Worm (Caenorhabditis elegans): Measurements from ENCODE around the gene srg-26.
A peak's percentile ranks its signal among the peaks of the same experiment; 100 is the strongest.

srg-26 gene

DNA sequence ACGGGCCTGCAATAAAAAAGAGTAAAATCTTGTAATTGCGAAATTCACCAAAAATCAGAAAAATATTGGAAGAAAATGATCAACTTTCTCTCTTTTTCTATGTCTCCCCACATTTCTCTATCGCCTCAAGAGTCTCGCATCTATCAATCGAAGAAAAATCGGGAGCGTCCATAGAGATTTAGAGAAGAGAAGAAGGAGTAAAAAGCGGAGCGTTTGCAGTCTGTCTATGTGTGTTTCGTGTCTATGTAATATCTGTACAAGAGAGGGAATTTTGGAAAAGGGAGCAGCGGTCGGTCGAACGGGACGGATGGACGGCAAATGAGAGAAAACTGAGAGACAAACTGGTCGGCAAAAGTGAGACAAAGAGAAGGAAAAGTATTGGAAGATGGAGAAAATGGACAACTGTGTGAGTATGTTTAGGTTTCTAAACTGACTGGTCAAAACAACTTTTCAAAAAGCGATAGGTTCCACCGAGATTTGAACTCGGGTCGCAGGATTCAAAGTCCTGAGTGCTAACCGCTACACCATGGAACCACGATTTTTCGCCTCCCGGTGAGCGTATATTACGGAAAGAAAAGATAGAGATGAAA is 1.3 kb upstream of the srg-26 start (continued):
- peak; percentile 23 for TF ChIP-seq lin-15B (tag; optimal IDR thresholded peaks at IDR 0.05)

ce11 chrV:5334588-5334987 is 3.5 kb downstream of the srg-26 start, which contains the start of gene srg-28:
TSS of gene srg-28 (plus strand) at chrV:5334888.
- TF ChIP-seq sea-2 (GFP tag; optimal IDR thresholded peaks at IDR 0.05) (no peak), nhr-43 (tag; optimal IDR thresholded peaks at IDR 0.05; ENCODE audit: poor library complexity, severe bottlenecking) (no peak), ceh-82 (tag; optimal IDR thresholded peaks at IDR 0.05) (no peak), elt-3 (tag; optimal IDR thresholded peaks at IDR 0.05) (no peak), egl-27 (tag; optimal IDR thresholded peaks at IDR 0.05) (no peak), hmg-11 (tag; optimal IDR thresholded peaks at IDR 0.05) (no peak), nhr-11 (tag; optimal IDR thresholded peaks at IDR 0.05) (no peak), ZK546.5 (tag; optimal IDR thresholded peaks at IDR 0.05) (no peak), nhr-12 (tag; optimal IDR thresholded peaks at IDR 0.05) (no peak), unc-39 (tag; optimal IDR thresholded peaks at IDR 0.05) (no peak), ztf-4 (tag; optimal IDR thresholded peaks at IDR 0.05) (no peak)

- no peak for TF ChIP-seq lin-39 (tag; optimal IDR thresholded peaks at IDR 0.05)
- TF ChIP-seq hmg-11 (tag; optimal IDR thresholded peaks at IDR 0.05): no peak
Observed at ce11 chrV:5336884-5337283, 5.8 kb downstream of the srg-26 start, which contains the start of gene srg-29. TSS of gene srg-29 (plus strand) at chrV:5337184.

- TF ChIP-seq elt-2 (tag; optimal IDR thresholded peaks at IDR 0.05) (no peak), hmg-11 (tag; optimal IDR thresholded peaks at IDR 0.05) (no peak), elt-3 (tag; optimal IDR thresholded peaks at IDR 0.05) (no peak), unc-39 (tag; optimal IDR thresholded peaks at IDR 0.05) (no peak), eor-1 (tag; optimal IDR thresholded peaks at IDR 0.05) (no peak), daf-12 (tag; optimal IDR thresholded peaks at IDR 0.05) (no peak), nhr-237 (tag; optimal IDR thresholded peaks at IDR 0.05) (no peak), ceh-82 (tag; optimal IDR thresholded peaks at IDR 0.05) (no peak), snpc-4 (tag; optimal IDR thresholded peaks at IDR 0.05) (no peak), ztf-4 (tag; optimal IDR thresholded peaks at IDR 0.05) (no peak), pha-4 (tag; optimal IDR thresholded peaks at IDR 0.05) (no peak), nhr-11 (tag; optimal IDR thresholded peaks at IDR 0.05) (no peak)
Observed at ce11 chrV:5339497-5339896, 8.4 kb downstream of the srg-26 start, which contains the start of gene srg-27. TSS of gene srg-27 (plus strand) at chrV:5339797.

- TF ChIP-seq fkh-10 (GFP tag; optimal IDR thresholded peaks at IDR 0.05): no peak
Observed at ce11 chrV:5345419-5345818, 14.4 kb downstream of the srg-26 start, which contains the start of gene srg-25. TSS of gene srg-25 (minus strand) at chrV:5345519.

DNA sequence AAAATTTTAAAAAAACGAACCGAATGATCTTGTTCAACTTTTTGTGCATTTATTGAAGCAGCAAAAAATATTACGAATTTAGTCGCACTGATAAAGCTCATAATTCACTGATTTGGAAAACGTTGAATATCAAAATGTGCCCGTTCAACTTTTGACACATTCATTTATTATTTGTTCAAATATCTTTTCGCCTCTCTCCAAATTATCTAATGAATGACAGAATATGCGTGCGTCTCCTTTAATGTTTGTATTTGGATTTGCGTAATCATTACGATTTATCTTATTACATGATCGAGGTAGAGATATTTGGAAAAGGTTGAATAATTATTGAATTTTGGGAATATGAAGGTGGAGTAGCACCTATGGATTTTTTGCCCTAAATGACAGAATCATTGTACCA is 18.4 kb downstream of the srg-26 start, which contains the start of gene T09D3.3:
Gene T09D3.3, minus strand, starts transcription at position 101 of the 400 bp plus-strand sequence.
- TF ChIP-seq aly-2 (tag; optimal IDR thresholded peaks at IDR 0.05) (no peak), egl-5 (tag; optimal IDR thresholded peaks at IDR 0.05) (no peak), fkh-10 (GFP tag; optimal IDR thresholded peaks at IDR 0.05) (no peak), tbx-2 (tag; optimal IDR thresholded peaks at IDR 0.05) (no peak), nhr-67 (tag; optimal IDR thresholded peaks at IDR 0.05) (no peak), ceh-82 (tag; optimal IDR thresholded peaks at IDR 0.05) (no peak), lin-15B (tag; optimal IDR thresholded peaks at IDR 0.05) (no peak), fos-1 (tag; optimal IDR thresholded peaks at IDR 0.05) (no peak), fkh-2 (tag; optimal IDR thresholded peaks at IDR 0.05) (no peak), elt-2 (tag; optimal IDR thresholded peaks at IDR 0.05) (no peak), nhr-23 (tag; optimal IDR thresholded peaks at IDR 0.05) (no peak), jun-1 (tag; optimal IDR thresholded peaks at IDR 0.05) (no peak), mml-1 (tag; optimal IDR thresholded peaks at IDR 0.05) (no peak), nhr-76 (tag; optimal IDR thresholded peaks at IDR 0.05) (no peak), ceh-16 (tag; optimal IDR thresholded peaks at IDR 0.05) (no peak), elt-3 (tag; optimal IDR thresholded peaks at IDR 0.05) (no peak), elt-1 (tag; optimal IDR thresholded peaks at IDR 0.05) (no peak), nhr-43 (tag; optimal IDR thresholded peaks at IDR 0.05; ENCODE audit: poor library complexity, severe bottlenecking) (no peak), nhr-11 (tag; optimal IDR thresholded peaks at IDR 0.05) (no peak), nfya-1 (tag; optimal IDR thresholded peaks at IDR 0.05; ENCODE audit: insufficient read depth) (no peak)
